Fruit fly (Drosophila melanogaster) S2 (cell line): ENCODE results near the gene CG8476.

Experiments
- CG8478 ChIP-seq: fragments of >200 bp; optimal IDR thresholded peaks from 2 replicates; lab custom pipeline; 2018
- CTCF ChIP-seq, 2 experiments: fragments of >200 bp; optimal IDR thresholded peaks; 2 replicates each; lab custom pipeline; 2018

DNA sequence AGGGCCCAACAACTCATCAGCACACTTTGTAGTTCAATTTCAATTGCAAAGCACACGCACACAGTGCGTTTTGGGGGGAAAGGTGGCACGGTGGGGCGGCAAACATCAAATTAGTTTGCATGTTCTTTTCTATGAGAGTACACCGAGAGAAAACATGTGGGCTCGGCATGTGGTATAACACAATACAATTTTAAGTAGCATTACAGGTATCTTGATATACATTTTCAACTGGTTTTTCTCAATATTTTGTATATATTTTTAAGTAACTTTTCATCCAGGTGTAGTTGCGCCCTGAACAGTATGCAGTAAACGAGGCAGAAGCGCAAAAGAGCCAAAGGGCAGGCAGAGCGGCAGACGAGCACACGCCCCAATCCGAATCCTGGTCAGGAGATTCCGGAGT lies 20.0 kb downstream of the CG8476 start:
- no peak for TF ChIP-seq CTCF (optimal IDR thresholded peaks at IDR 0.05; lab: Kevin White, UChicago)
- no peak for TF ChIP-seq CG8478
